Fruit fly (Drosophila melanogaster) whole organism: Measurements from ENCODE around the gene CG5466.

Experiments
- CG8478 ChIP-seq: fragments of >200 bp; optimal IDR thresholded peaks from 2 replicates; lab custom pipeline; 2018; ENCODE audit warnings: inconsistent platforms
- Dll ChIP-seq: fragments of >200 bp; optimal IDR thresholded peaks from 2 replicates; lab custom pipeline; 2017
- EcR ChIP-seq, 2 experiments: fragments of >200 bp; optimal IDR thresholded peaks; 2 replicates each; lab custom pipeline; 2017; ENCODE audit warnings: missing biosample characterization in 2 of 2, missing genetic modification characterization in 2 of 2, missing genetic modification reagents in 2 of 2
- pan ChIP-seq: fragments of >200 bp; optimal IDR thresholded peaks from 2 replicates; lab custom pipeline; 2017
- psq ChIP-seq: fragments of >200 bp; optimal IDR thresholded peaks from 2 replicates; lab custom pipeline; 2017
- usp ChIP-seq: fragments of >200 bp; optimal IDR thresholded peaks from 2 replicates; lab custom pipeline; 2017; ENCODE audit warnings: missing biosample characterization, missing genetic modification characterization, mixed read lengths

CG5466 gene

DNA sequence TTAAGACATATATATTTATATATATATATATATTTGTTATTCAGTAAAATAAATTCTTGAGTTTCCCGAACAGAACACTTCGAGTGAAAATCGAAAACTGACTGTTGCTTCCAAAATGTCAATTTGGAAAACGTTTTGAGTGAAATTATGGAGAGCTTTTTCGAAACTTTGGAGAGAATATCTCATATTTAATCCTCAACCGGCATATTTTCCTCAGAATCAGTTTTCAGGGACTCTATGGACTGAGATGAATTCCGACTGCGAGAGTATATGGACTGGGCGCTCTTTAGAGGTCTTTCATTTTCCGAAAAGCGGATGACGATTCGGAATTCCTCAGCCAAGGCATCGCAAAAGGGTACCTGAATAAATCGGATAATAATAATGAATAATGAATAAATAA, 30.9 kb downstream of the CG5466 start, which contains the start of gene GluRIIE:
GluRIIE (minus strand) TSS at position 101 of the 400 bp plus-strand sequence.
- TF ChIP-seq Dll = no peak
- no peak for TF ChIP-seq pan (lab: Kevin White, UChicago)
- TF ChIP-seq EcR (GFP tag; optimal IDR thresholded peaks at IDR 0.05; lab: Kevin White, UChicago) = no peak
- TF ChIP-seq CG8478 (lab: Kevin White, UChicago) = no peak
- TF ChIP-seq usp (GFP tag; lab: Kevin White, UChicago) = no peak
- TF ChIP-seq psq (lab: Kevin White, UChicago) = no peak

DNA sequence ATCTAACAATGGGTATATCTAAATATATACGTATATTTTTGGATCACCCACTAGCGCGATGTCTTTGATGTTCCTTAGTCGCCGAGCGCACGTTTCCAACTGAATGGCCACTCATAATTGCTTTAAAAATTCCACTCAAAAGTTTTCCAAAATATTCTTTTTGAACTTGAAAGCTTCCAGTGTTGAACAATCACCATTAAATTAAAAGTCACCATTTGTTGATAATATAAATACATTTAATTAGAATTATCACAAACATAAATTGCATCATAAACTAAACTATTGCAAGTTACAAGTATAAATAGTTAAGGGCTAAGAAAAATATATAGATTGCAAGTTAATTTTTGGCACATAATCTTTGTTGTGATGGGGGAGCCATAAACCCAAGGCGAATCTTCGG, 34.7 kb downstream of the CG5466 start, which contains the start of gene GluRIID:
GluRIID (minus strand) TSS at position 101 of the 400 bp plus-strand sequence.
- TF ChIP-seq pan (lab: Kevin White, UChicago) (no peak), EcR (GFP tag; optimal IDR thresholded peaks at IDR 0.05; lab: Kevin White, UChicago) (no peak), Dll (no peak), usp (GFP tag; lab: Kevin White, UChicago) (no peak), CG8478 (lab: Kevin White, UChicago) (no peak), psq (lab: Kevin White, UChicago) (no peak)

DNA sequence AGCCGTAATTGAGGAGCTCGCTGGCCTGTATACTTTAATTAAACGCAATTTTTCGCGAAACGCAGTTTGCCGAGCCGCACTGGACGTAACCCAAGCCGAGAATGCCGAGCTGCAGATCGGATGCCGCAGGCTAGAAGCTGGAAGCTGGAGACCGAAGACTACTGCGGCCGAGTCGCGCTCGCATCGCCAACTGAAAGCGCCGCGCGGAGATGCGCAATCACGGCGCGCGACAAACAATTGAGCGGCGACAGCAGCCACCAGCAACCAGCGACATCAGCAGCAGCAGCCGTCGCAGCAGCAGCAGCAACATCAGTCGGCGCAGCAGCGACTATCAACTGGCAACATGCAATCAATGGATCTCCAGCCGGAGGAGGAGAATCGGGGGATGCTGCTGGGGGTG, 39.0 kb downstream of the CG5466 start:
- TF ChIP-seq pan (lab: Kevin White, UChicago) (no peak), Dll (no peak), usp (GFP tag; lab: Kevin White, UChicago) (no peak), EcR (GFP tag; optimal IDR thresholded peaks at IDR 0.05; lab: Kevin White, UChicago) (no peak), CG8478 (lab: Kevin White, UChicago) (no peak), psq (lab: Kevin White, UChicago) (no peak)

DNA sequence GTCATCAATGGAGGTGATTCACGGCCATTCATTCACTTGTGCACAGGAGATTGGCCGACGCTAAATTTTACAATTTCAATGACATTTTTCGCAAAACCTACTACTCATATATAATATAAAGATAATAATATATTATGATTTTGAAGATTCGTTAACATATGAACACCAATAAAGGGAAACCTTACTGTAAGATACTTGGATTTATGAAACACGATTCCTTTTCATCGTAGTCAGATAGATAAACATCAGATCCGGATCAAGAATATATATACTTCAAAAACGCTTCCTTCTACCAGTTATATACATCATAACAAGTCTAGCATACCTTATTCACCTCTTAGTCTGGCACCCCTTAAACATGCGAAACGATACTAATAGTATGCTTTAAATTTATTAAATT, 42.1 kb downstream of the CG5466 start, which contains the start of gene Nep4:
Nep4 (minus strand) TSS at position 101 of the 400 bp plus-strand sequence.
- no peak for TF ChIP-seq Dll
- no peak for TF ChIP-seq psq (lab: Kevin White, UChicago)
- no peak for TF ChIP-seq EcR (GFP tag; optimal IDR thresholded peaks at IDR 0.05; lab: Kevin White, UChicago)
- no peak for TF ChIP-seq pan (lab: Kevin White, UChicago)
- no peak for TF ChIP-seq CG8478 (lab: Kevin White, UChicago)
- TF ChIP-seq usp (GFP tag; lab: Kevin White, UChicago) = no peak

DNA sequence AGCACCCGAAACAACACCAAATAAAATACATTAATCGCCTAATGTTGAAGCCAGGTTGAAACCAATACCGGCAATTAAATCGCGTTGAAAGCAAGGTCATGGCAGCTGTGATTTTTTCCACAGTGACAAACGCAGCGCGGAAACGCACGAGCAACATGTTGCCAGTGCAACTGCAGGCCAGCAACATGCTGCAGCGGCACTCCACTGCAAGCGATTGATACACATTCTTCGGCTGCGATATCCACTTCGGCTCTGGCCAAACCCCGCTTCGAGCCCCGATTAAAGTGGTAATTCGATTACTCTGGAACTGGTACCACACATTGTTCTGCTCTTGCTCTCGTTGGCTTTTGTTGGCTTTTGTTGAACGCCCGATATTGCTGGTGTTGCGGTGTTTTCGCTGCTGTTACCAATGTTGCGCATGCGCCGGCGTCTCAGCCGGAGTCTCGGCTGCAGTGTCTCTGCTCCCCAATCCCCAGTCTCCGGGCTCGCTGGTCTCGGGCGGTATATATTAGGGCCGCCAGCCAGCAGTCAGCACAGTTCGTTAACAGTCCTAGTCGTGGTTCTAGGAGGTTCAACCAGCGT, 51.4 kb downstream of the CG5466 start, which contains the start of gene Cpr92F:
Cpr92F (plus strand) TSS at position 532 of the 582 bp plus-strand sequence.
- TF ChIP-seq EcR (GFP tag; optimal IDR thresholded peaks at IDR 0.05; lab: Kevin White, UChicago) (no peak), pan (lab: Kevin White, UChicago) (no peak), CG8478 (lab: Kevin White, UChicago) (no peak), Dll (no peak), psq (lab: Kevin White, UChicago) (no peak), usp (GFP tag; lab: Kevin White, UChicago) (no peak)
